Worm (Caenorhabditis elegans): ENCODE results near the gene srd-36.

- TF ChIP-seq flt-1 (GFP tag; IDR thresholded peaks at IDR 0.05) (no peak), ztf-29 (GFP tag; IDR thresholded peaks at IDR 0.05) (no peak), cog-1 (tag; optimal IDR thresholded peaks at IDR 0.05) (no peak), T22C8.4 (GFP tag; IDR thresholded peaks at IDR 0.05) (no peak), klf-2 (GFP tag; conservative IDR thresholded peaks at IDR 0.05) (no peak), ref-1 (GFP tag; conservative IDR thresholded peaks at IDR 0.05) (no peak)
Measured at ce11 chrX:13328034-13328433, 33.5 kb upstream of the srd-36 start, which contains the start of gene sir-2.2.

Measured in whole organism, midembryonic.